Worm (Caenorhabditis elegans) whole organism, L2 larva: ENCODE data around the gene str-244.
"Not testable (repeated sequence)": the region's sequence is repeated elsewhere in the genome, so short reads cannot be mapped to it uniquely, and the experiment has no call there.

Source experiments
- Y55F3AM.14 ChIP-seq: fragments of 200-800 bp; sonication (Bioruptor generic); optimal IDR thresholded peaks from 2 replicates; lab custom pipeline; 2018; ENCODE audit warnings: mild to moderate bottlenecking, missing genetic modification characterization, missing compliant biosample characterization
- ZK546.5 ChIP-seq: sonication (generic microtip); optimal IDR thresholded peaks from 2 replicates; lab custom pipeline; 2017; ENCODE audit warnings: missing biosample characterization, missing genetic modification characterization
- alr-1 ChIP-seq: fragments of 150-350 bp; optimal IDR thresholded peaks from 2 replicates; lab custom pipeline; 2014; ENCODE audit warnings: missing biosample characterization, missing genetic modification characterization
- aly-2 ChIP-seq: fragments of 150-350 bp; optimal IDR thresholded peaks from 2 replicates; lab custom pipeline; 2014; ENCODE audit warnings: missing biosample characterization, missing genetic modification characterization
- ama-1 ChIP-seq: fragments of 150-350 bp; optimal IDR thresholded peaks from 2 replicates; lab custom pipeline; 2018; ENCODE audit warnings: inconsistent platforms
- blmp-1 ChIP-seq: sonication (generic microtip); optimal IDR thresholded peaks from 2 replicates; lab custom pipeline; 2017; ENCODE audit warnings: missing genetic modification characterization, mild to moderate bottlenecking, missing compliant biosample characterization, antibody characterized with exemption, moderate library complexity; ENCODE audit not compliant: insufficient read depth
- ceh-16 ChIP-seq: fragments of 150-350 bp; optimal IDR thresholded peaks from 2 replicates; lab custom pipeline; 2014; ENCODE audit warnings: missing biosample characterization, missing genetic modification characterization
- ceh-82 ChIP-seq: fragments of 150-350 bp; optimal IDR thresholded peaks from 2 replicates; lab custom pipeline; 2014; ENCODE audit warnings: missing biosample characterization, missing genetic modification characterization
- crh-2 ChIP-seq: sonication (generic microtip); optimal IDR thresholded peaks from 2 replicates; lab custom pipeline; 2017; ENCODE audit warnings: missing biosample characterization, missing genetic modification characterization
- dmd-4 ChIP-seq: sonication (generic microtip); optimal IDR thresholded peaks from 2 replicates; lab custom pipeline; 2017; ENCODE audit warnings: missing biosample characterization, missing genetic modification characterization
- egl-27 ChIP-seq: sonication (generic microtip); optimal IDR thresholded peaks from 3 replicates; lab custom pipeline; 2017; ENCODE audit warnings: missing biosample characterization, missing genetic modification reagents, missing genetic modification characterization
- fos-1 ChIP-seq: fragments of 150-350 bp; optimal IDR thresholded peaks from 2 replicates; lab custom pipeline; 2014; ENCODE audit warnings: missing biosample characterization, missing genetic modification characterization
- gmeb-1 ChIP-seq: fragments of 150-350 bp; optimal IDR thresholded peaks from 2 replicates; lab custom pipeline; 2014; ENCODE audit warnings: missing biosample characterization, missing genetic modification characterization
- lin-11 ChIP-seq: fragments of 150-350 bp; sonication (generic microtip); optimal IDR thresholded peaks from 2 replicates; lab custom pipeline; 2014; ENCODE audit warnings: missing biosample characterization, missing genetic modification characterization, inconsistent platforms, mixed read lengths
- lin-13 ChIP-seq: fragments of 150-350 bp; optimal IDR thresholded peaks from 2 replicates; lab custom pipeline; 2014; ENCODE audit warnings: missing biosample characterization, missing genetic modification reagents, missing genetic modification characterization
- lsy-2 ChIP-seq, 2 experiments: fragments of 150-350 bp in 1 of 2; sonication (generic microtip) in 1 of 2; optimal IDR thresholded peaks; 2 replicates each; lab custom pipeline; 2014 to 2017; ENCODE audit warnings: missing biosample characterization in 2 of 2, missing genetic modification characterization in 2 of 2
- mdl-1 ChIP-seq, 2 experiments: fragments of 150-350 bp in 1 of 2; sonication (generic microtip) in 1 of 2; optimal IDR thresholded peaks; 2 replicates each; lab custom pipeline; 2017; ENCODE audit warnings: missing biosample characterization in 2 of 2, missing genetic modification characterization in 2 of 2
- nhr-10 ChIP-seq: sonication (generic microtip); optimal IDR thresholded peaks from 2 replicates; lab custom pipeline; 2017; ENCODE audit warnings: missing biosample characterization, missing genetic modification characterization
- nhr-11 ChIP-seq: fragments of 150-350 bp; optimal IDR thresholded peaks from 2 replicates; lab custom pipeline; 2014; ENCODE audit warnings: missing biosample characterization, missing genetic modification characterization
- nhr-12 ChIP-seq: fragments of 150-350 bp; optimal IDR thresholded peaks from 2 replicates; lab custom pipeline; 2014; ENCODE audit warnings: missing biosample characterization, missing genetic modification characterization
- nhr-21 ChIP-seq: fragments of 150-350 bp; optimal IDR thresholded peaks from 2 replicates; lab custom pipeline; 2014; ENCODE audit warnings: missing biosample characterization, missing genetic modification characterization
- nhr-23 ChIP-seq: fragments of 150-350 bp; optimal IDR thresholded peaks from 2 replicates; lab custom pipeline; 2014; ENCODE audit warnings: missing biosample characterization, missing genetic modification reagents, missing genetic modification characterization
- nhr-237 ChIP-seq: fragments of 150-350 bp; optimal IDR thresholded peaks from 2 replicates; lab custom pipeline; 2014; ENCODE audit warnings: missing biosample characterization, missing genetic modification characterization
- nhr-25 ChIP-seq: fragments of 150-350 bp; sonication (generic microtip); optimal IDR thresholded peaks from 3 replicates; lab custom pipeline; 2014; ENCODE audit warnings: missing biosample characterization, missing genetic modification characterization
- nhr-6 ChIP-seq: fragments of 150-350 bp; optimal IDR thresholded peaks from 2 replicates; lab custom pipeline; 2014; ENCODE audit warnings: missing biosample characterization, missing genetic modification characterization
- nhr-77 ChIP-seq: fragments of 150-350 bp; optimal IDR thresholded peaks from 2 replicates; lab custom pipeline; 2014; ENCODE audit warnings: missing biosample characterization, missing genetic modification characterization
- peb-1 ChIP-seq: fragments of 150-350 bp; optimal IDR thresholded peaks from 2 replicates; lab custom pipeline; 2014; ENCODE audit warnings: missing biosample characterization, missing genetic modification characterization
- skn-1 ChIP-seq: sonication (generic microtip); optimal IDR thresholded peaks from 2 replicates; lab custom pipeline; 2017; ENCODE audit warnings: missing biosample characterization, missing genetic modification characterization
- sma-3 ChIP-seq: sonication (generic microtip); optimal IDR thresholded peaks from 2 replicates; lab custom pipeline; 2016; ENCODE audit warnings: missing genetic modification reagents, missing genetic modification characterization, missing compliant biosample characterization
- snpc-4 ChIP-seq: fragments of 150-350 bp; optimal IDR thresholded peaks from 2 replicates; lab custom pipeline; 2014; ENCODE audit warnings: missing biosample characterization, missing genetic modification characterization
- unc-55 ChIP-seq: fragments of 150-350 bp; sonication (generic microtip); optimal IDR thresholded peaks from 3 replicates; lab custom pipeline; 2014; ENCODE audit warnings: missing biosample characterization, missing genetic modification reagents, missing genetic modification characterization
- zag-1 ChIP-seq: fragments of 150-350 bp; optimal IDR thresholded peaks from 2 replicates; lab custom pipeline; 2014; ENCODE audit warnings: missing biosample characterization, missing genetic modification characterization
- ztf-1 ChIP-seq: fragments of 200-800 bp; sonication (Bioruptor generic); conservative IDR thresholded peaks from 2 replicates; pipeline ENCODE4 v1.3.6; 2022; ENCODE audit warnings: missing genetic modification characterization, missing compliant biosample characterization
- ztf-11 ChIP-seq: sonication (generic microtip); optimal IDR thresholded peaks from 2 replicates; lab custom pipeline; 2017; ENCODE audit warnings: missing biosample characterization, missing genetic modification characterization
- ztf-4 ChIP-seq: fragments of 150-350 bp; optimal IDR thresholded peaks from 2 replicates; lab custom pipeline; 2014; ENCODE audit warnings: missing biosample characterization, missing genetic modification characterization

Gene str-244

ce11 chrV:3058996-3059395, at the start of gene str-244:
TSS of gene str-244 (minus strand) at chrV:3059096.
- TF ChIP-seq nhr-11 (no peak), ztf-11 (tag; lab: Kevin White, UChicago) (no peak), crh-2 (no peak)

ce11 chrV:3107450-3107849, 48.6 kb upstream of the str-244 start, which contains the start of gene str-68:
TSS of gene str-68 (minus strand) at chrV:3107550.
- no peak for TF ChIP-seq aly-2 (tag; lab: Kevin White, UChicago)
- no peak for TF ChIP-seq zag-1 (tag; lab: Kevin White, UChicago)
- no peak for TF ChIP-seq peb-1 (tag; lab: Kevin White, UChicago)
- no peak for TF ChIP-seq snpc-4 (tag; lab: Kevin White, UChicago)
- TF ChIP-seq nhr-6, result no peak
- TF ChIP-seq lin-13 (GFP tag; lab: Kevin White, UChicago), result no peak
- TF ChIP-seq nhr-25 (tag; lab: Kevin White, UChicago), result no peak
- TF ChIP-seq nhr-237 (tag; lab: Kevin White, UChicago), result no peak
- TF ChIP-seq fos-1 (tag; lab: Kevin White, UChicago), result no peak
- no peak for TF ChIP-seq ZK546.5 (tag; lab: Kevin White, UChicago)
- no peak for TF ChIP-seq lsy-2 (tag; optimal IDR thresholded peaks at IDR 0.05; lab: Kevin White, UChicago)
- TF ChIP-seq lin-11 (tag; lab: Kevin White, UChicago), result no peak
- no peak for TF ChIP-seq skn-1 (tag; lab: Kevin White, UChicago)
- no peak for TF ChIP-seq dmd-4
- no peak for TF ChIP-seq ztf-4 (tag; lab: Kevin White, UChicago)
- no peak for TF ChIP-seq nhr-10 (tag; lab: Kevin White, UChicago)

- TF ChIP-seq fos-1 (tag; lab: Kevin White, UChicago), result no peak
- no peak for TF ChIP-seq blmp-1 (tag; lab: Kevin White, UChicago)
- TF ChIP-seq lin-11 (tag; lab: Kevin White, UChicago), result no peak
Observed at ce11 chrV:3106785-3107184, 47.9 kb upstream of the str-244 start.

- TF ChIP-seq lin-11 (tag; lab: Kevin White, UChicago) (no peak), ZK546.5 (tag; lab: Kevin White, UChicago) (no peak), ceh-82 (no peak), crh-2 (no peak), zag-1 (tag; lab: Kevin White, UChicago) (no peak), alr-1 (no peak), ztf-11 (tag; lab: Kevin White, UChicago) (no peak), nhr-12 (tag; lab: Kevin White, UChicago) (no peak), dmd-4 (no peak), nhr-23 (no peak), ztf-4 (tag; lab: Kevin White, UChicago) (no peak), mdl-1 (tag; optimal IDR thresholded peaks at IDR 0.05; lab: Kevin White, UChicago) (no peak), ceh-16 (tag; lab: Kevin White, UChicago) (no peak), ama-1 (lab: Kevin White, UChicago) (no peak)
Observed at ce11 chrV:3105810-3106209, 46.9 kb upstream of the str-244 start, which contains the start of gene str-69. TSS of gene str-69 (minus strand) at chrV:3105910.

- no peak for TF ChIP-seq nhr-77 (tag; lab: Kevin White, UChicago)
- TF ChIP-seq Y55F3AM.14 (GFP tag; lab: Kevin White, UChicago), result no peak
- TF ChIP-seq nhr-21, result no peak
- TF ChIP-seq gmeb-1 (tag; lab: Kevin White, UChicago), result no peak
Observed at ce11 chrV:3104134-3104533, 45.2 kb upstream of the str-244 start, which contains the start of gene str-66. TSS of gene str-66 (minus strand) at chrV:3104234.

ce11 chrV:3102049-3102448, 43.2 kb upstream of the str-244 start, which contains the start of gene Y73C8C.4:
TSS of gene Y73C8C.4 (minus strand) at chrV:3102149.
- not testable (repeated sequence) for TF ChIP-seq nhr-25, ceh-16, blmp-1 (tag; lab: Kevin White, UChicago)

- TF ChIP-seq nhr-6, result no peak
- no peak for TF ChIP-seq ZK546.5 (tag; lab: Kevin White, UChicago)
- TF ChIP-seq ztf-4 (tag; lab: Kevin White, UChicago), result no peak
- TF ChIP-seq peb-1 (tag; lab: Kevin White, UChicago), result no peak
- TF ChIP-seq unc-55 (GFP tag; lab: Kevin White, UChicago), result no peak
- TF ChIP-seq egl-27, result no peak
- no peak for TF ChIP-seq nhr-12 (tag; lab: Kevin White, UChicago)
- no peak for TF ChIP-seq ztf-1 (GFP tag; lab: Robert Waterston, UW)
- no peak for TF ChIP-seq nhr-77 (tag; lab: Kevin White, UChicago)
- no peak for TF ChIP-seq sma-3 (GFP tag; lab: Kevin White, UChicago)
- no peak for TF ChIP-seq lin-11 (tag; lab: Kevin White, UChicago)
Observed at ce11 chrV:3100527-3100926, 41.6 kb upstream of the str-244 start.
